Fruit fly (Drosophila melanogaster) whole organism, embryonic: Measurements from ENCODE around the gene RpS30.

Experiments used
- Aef1 ChIP-seq: fragments of 200-800 bp; sonication (Bioruptor generic); IDR thresholded peaks from 3 replicates; pipeline ENCODE4 v1.3.6; 2022; ENCODE audit warnings: missing biosample characterization, missing genetic modification characterization
- Antp ChIP-seq: fragments of 200-800 bp; sonication (Bioruptor generic); optimal IDR thresholded peaks from 3 replicates; lab custom pipeline; 2016; ENCODE audit warnings: missing biosample characterization, missing genetic modification characterization
- CG10366 ChIP-seq: fragments of 200-800 bp; sonication (Bioruptor generic); IDR thresholded peaks from 2 replicates; pipeline ENCODE4 v1.3.6; 2022; ENCODE audit warnings: missing biosample characterization, missing genetic modification characterization
- CG11247 ChIP-seq: fragments of 200-800 bp; sonication (Bioruptor generic); IDR thresholded peaks from 2 replicates; pipeline ENCODE4 v1.3.6; 2022; ENCODE audit warnings: missing biosample characterization, missing genetic modification characterization
- CG11398 ChIP-seq: fragments of 200-800 bp; sonication (Bioruptor generic); optimal IDR thresholded peaks from 2 replicates; lab custom pipeline; 2016; ENCODE audit warnings: missing biosample characterization, missing genetic modification characterization
- CG12659 ChIP-seq: fragments of 200-800 bp; sonication (Bioruptor generic); optimal IDR thresholded peaks from 3 replicates; lab custom pipeline; 2017; ENCODE audit warnings: mild to moderate bottlenecking, missing biosample characterization, missing genetic modification reagents, missing genetic modification characterization
- CG13624 ChIP-seq: fragments of 200-800 bp; sonication (Bioruptor generic); optimal IDR thresholded peaks from 2 replicates; lab custom pipeline; 2016; ENCODE audit warnings: missing biosample characterization, missing genetic modification characterization
- CG13775 ChIP-seq: fragments of 200-800 bp; sonication (Bioruptor generic); optimal IDR thresholded peaks from 3 replicates; lab custom pipeline; 2017; ENCODE audit warnings: missing biosample characterization, mild to moderate bottlenecking, missing genetic modification characterization
- CG14860 ChIP-seq: fragments of 200-800 bp; sonication (Bioruptor generic); IDR thresholded peaks from 3 replicates; pipeline ENCODE4 v1.3.6; 2022; ENCODE audit warnings: missing biosample characterization, missing genetic modification characterization; ENCODE audit not compliant: partially characterized antibody
- CG15073 ChIP-seq: fragments of 200-800 bp; sonication (Bioruptor generic); optimal IDR thresholded peaks from 2 replicates; lab custom pipeline; 2016; ENCODE audit warnings: missing biosample characterization, missing genetic modification characterization
- CG15514 ChIP-seq: fragments of 200-800 bp; sonication (Bioruptor generic); optimal IDR thresholded peaks from 3 replicates; lab custom pipeline; 2017; ENCODE audit warnings: missing biosample characterization, missing genetic modification characterization, mild to moderate bottlenecking, moderate library complexity, missing genetic modification reagents
- CG1603 ChIP-seq: fragments of 200-800 bp; sonication (Bioruptor generic); optimal IDR thresholded peaks from 2 replicates; lab custom pipeline; 2019; ENCODE audit warnings: missing biosample characterization, mild to moderate bottlenecking, missing genetic modification characterization, moderate library complexity
- CG16815 ChIP-seq: fragments of 200-800 bp; sonication (Bioruptor generic); optimal IDR thresholded peaks from 3 replicates; lab custom pipeline; 2017; ENCODE audit warnings: missing biosample characterization, mild to moderate bottlenecking, missing genetic modification characterization
- CG3163 ChIP-seq: fragments of 200-800 bp; sonication (Bioruptor generic); optimal IDR thresholded peaks from 3 replicates; lab custom pipeline; 2016; ENCODE audit warnings: missing biosample characterization, missing genetic modification characterization
- CG32532 ChIP-seq: fragments of 200-800 bp; sonication (Bioruptor generic); IDR thresholded peaks from 2 replicates; pipeline ENCODE4 v1.3.6; 2022; ENCODE audit warnings: missing biosample characterization, missing genetic modification characterization
- CG34376 ChIP-seq: fragments of 200-800 bp; sonication (Bioruptor generic); optimal IDR thresholded peaks from 2 replicates; lab custom pipeline; 2018; ENCODE audit warnings: missing biosample characterization, mild to moderate bottlenecking, missing genetic modification characterization
- CG4617 ChIP-seq: fragments of 200-800 bp; sonication (Bioruptor generic); optimal IDR thresholded peaks from 3 replicates; lab custom pipeline; 2016; ENCODE audit warnings: missing biosample characterization, missing genetic modification characterization, borderline replicate concordance
- CG7556 ChIP-seq: fragments of 200-800 bp; sonication (Bioruptor generic); optimal IDR thresholded peaks from 2 replicates; lab custom pipeline; 2017; ENCODE audit warnings: missing biosample characterization, mild to moderate bottlenecking, missing genetic modification characterization
- CG9797 ChIP-seq: fragments of 200-800 bp; sonication (Bioruptor generic); optimal IDR thresholded peaks from 3 replicates; lab custom pipeline; 2018; ENCODE audit warnings: missing biosample characterization, mild to moderate bottlenecking, missing genetic modification characterization
- CHES-1-like ChIP-seq: fragments of 200-800 bp; sonication (Bioruptor generic); optimal IDR thresholded peaks from 2 replicates; lab custom pipeline; 2016; ENCODE audit warnings: missing biosample characterization, missing genetic modification characterization
- D19B ChIP-seq: fragments of 200-800 bp; sonication (Bioruptor generic); optimal IDR thresholded peaks from 2 replicates; lab custom pipeline; 2017; ENCODE audit warnings: missing biosample characterization, mild to moderate bottlenecking, missing genetic modification characterization
- GATAe ChIP-seq: fragments of 200-800 bp; sonication (Bioruptor generic); conservative IDR thresholded peaks from 2 replicates; pipeline ENCODE4 v1.3.6; 2022; ENCODE audit warnings: missing biosample characterization, missing genetic modification characterization
- H2.0 ChIP-seq: fragments of 200-800 bp; sonication (Bioruptor generic); IDR thresholded peaks from 2 replicates; pipeline ENCODE4 v1.3.6; 2022; ENCODE audit warnings: missing biosample characterization, missing genetic modification characterization
- HmgZ ChIP-seq: fragments of 200-800 bp; sonication (Bioruptor generic); optimal IDR thresholded peaks from 2 replicates; lab custom pipeline; 2018; ENCODE audit warnings: missing biosample characterization, mild to moderate bottlenecking, missing genetic modification characterization
- Jarid2 ChIP-seq: fragments of 200-800 bp; sonication (Bioruptor generic); optimal IDR thresholded peaks from 3 replicates; lab custom pipeline; 2017; ENCODE audit warnings: mild to moderate bottlenecking, missing biosample characterization, missing genetic modification reagents, missing genetic modification characterization
- Lhr ChIP-seq: fragments of 200-800 bp; sonication (Bioruptor generic); optimal IDR thresholded peaks from 3 replicates; lab custom pipeline; 2017; ENCODE audit warnings: mild to moderate bottlenecking, missing biosample characterization, missing genetic modification reagents, missing genetic modification characterization
- MTF-1 ChIP-seq: fragments of 200-800 bp; sonication (Bioruptor generic); optimal IDR thresholded peaks from 2 replicates; lab custom pipeline; 2018; ENCODE audit warnings: missing biosample characterization, mild to moderate bottlenecking, missing genetic modification characterization, borderline replicate concordance
- Mes4 ChIP-seq: fragments of 200-800 bp; sonication (Bioruptor generic); optimal IDR thresholded peaks from 2 replicates; lab custom pipeline; 2016; ENCODE audit warnings: missing biosample characterization, missing genetic modification characterization
- NFAT ChIP-seq: fragments of 200-800 bp; sonication (Bioruptor generic); IDR thresholded peaks from 2 replicates; pipeline ENCODE4 v1.3.6; 2022; ENCODE audit warnings: missing biosample characterization, missing genetic modification characterization
- Poxn ChIP-seq: fragments of 200-800 bp; sonication (Bioruptor generic); IDR thresholded peaks from 2 replicates; pipeline ENCODE4 v1.3.6; 2022; ENCODE audit warnings: missing biosample characterization, missing genetic modification characterization
- Scr ChIP-seq: fragments of 200-800 bp; sonication (Bioruptor generic); IDR thresholded peaks from 2 replicates; pipeline ENCODE4 v1.3.6; 2022; ENCODE audit warnings: missing biosample characterization, missing genetic modification characterization; ENCODE audit not compliant: partially characterized antibody
- Sry-β ChIP-seq: fragments of 200-800 bp; sonication (Bioruptor generic); optimal IDR thresholded peaks from 2 replicates; lab custom pipeline; 2018; ENCODE audit warnings: missing biosample characterization, mild to moderate bottlenecking, missing genetic modification characterization, moderate library complexity
- amos ChIP-seq: fragments of 200-800 bp; sonication (Bioruptor generic); IDR thresholded peaks from 2 replicates; pipeline ENCODE4 v1.3.6; 2022; ENCODE audit warnings: missing biosample characterization, missing genetic modification characterization; ENCODE audit not compliant: partially characterized antibody
- chinmo ChIP-seq: fragments of 200-800 bp; sonication (Bioruptor generic); IDR thresholded peaks from 4 replicates; pipeline ENCODE4 v1.3.6; 2022; ENCODE audit warnings: missing biosample characterization, missing genetic modification characterization; ENCODE audit not compliant: partially characterized antibody
- cwo ChIP-seq: fragments of 200-800 bp; sonication (Bioruptor generic); optimal IDR thresholded peaks from 3 replicates; lab custom pipeline; 2017; ENCODE audit warnings: missing biosample characterization, missing genetic modification characterization, mild to moderate bottlenecking, moderate library complexity, missing genetic modification reagents
- dmrt99B ChIP-seq: fragments of 200-800 bp; sonication (Bioruptor generic); optimal IDR thresholded peaks from 2 replicates; lab custom pipeline; 2018; ENCODE audit warnings: missing biosample characterization, mild to moderate bottlenecking, missing genetic modification characterization, moderate library complexity
- dysf ChIP-seq: fragments of 200-800 bp; sonication (Bioruptor generic); IDR thresholded peaks from 3 replicates; pipeline ENCODE4 v1.3.6; 2022; ENCODE audit warnings: missing biosample characterization, missing genetic modification characterization
- ems ChIP-seq: fragments of 200-800 bp; sonication (Bioruptor generic); optimal IDR thresholded peaks from 3 replicates; lab custom pipeline; 2016; ENCODE audit warnings: missing biosample characterization, missing genetic modification characterization
- exex ChIP-seq: fragments of 200-800 bp; sonication (Bioruptor generic); optimal IDR thresholded peaks from 4 replicates; lab custom pipeline; 2018; ENCODE audit warnings: missing biosample characterization, mild to moderate bottlenecking, missing genetic modification characterization, moderate library complexity
- gcm2 ChIP-seq: fragments of 200-800 bp; sonication (Bioruptor generic); optimal IDR thresholded peaks from 2 replicates; lab custom pipeline; 2016; ENCODE audit warnings: missing biosample characterization, missing genetic modification characterization
- gfzf ChIP-seq: fragments of 200-800 bp; sonication (Bioruptor generic); optimal IDR thresholded peaks from 2 replicates; lab custom pipeline; 2016; ENCODE audit warnings: missing biosample characterization, mild to moderate bottlenecking, missing genetic modification characterization, moderate library complexity
- hb ChIP-seq: fragments of 200-800 bp; sonication (Bioruptor generic); IDR thresholded peaks from 3 replicates; pipeline ENCODE4 v1.3.6; 2022; ENCODE audit warnings: missing biosample characterization, missing genetic modification characterization; ENCODE audit not compliant: partially characterized antibody
- kni ChIP-seq: fragments of 200-800 bp; sonication (Bioruptor generic); optimal IDR thresholded peaks from 3 replicates; lab custom pipeline; 2017; ENCODE audit warnings: mild to moderate bottlenecking, missing biosample characterization, missing genetic modification reagents, missing genetic modification characterization
- sima ChIP-seq: fragments of 200-800 bp; sonication (Bioruptor generic); optimal IDR thresholded peaks from 2 replicates; lab custom pipeline; 2016; ENCODE audit warnings: missing biosample characterization, missing genetic modification characterization
- so ChIP-seq: fragments of 200-800 bp; sonication (Bioruptor generic); IDR thresholded peaks from 3 replicates; pipeline ENCODE4 v1.3.6; 2022; ENCODE audit warnings: missing biosample characterization, missing genetic modification characterization
- tio ChIP-seq: fragments of 200-800 bp; sonication (Bioruptor generic); optimal IDR thresholded peaks from 2 replicates; lab custom pipeline; 2017; ENCODE audit warnings: missing biosample characterization, missing genetic modification characterization, inconsistent platforms
- vnd ChIP-seq: fragments of 200-800 bp; sonication (Bioruptor generic); IDR thresholded peaks from 3 replicates; pipeline ENCODE4 v1.3.6; 2022; ENCODE audit warnings: missing biosample characterization, missing genetic modification characterization; ENCODE audit not compliant: partially characterized antibody

Gene RpS30

dm6 chr3R:20832689-20833524, 17.4 kb upstream of the RpS30 start, which contains the start of gene Synd (continued):
- no peak for TF ChIP-seq CG16815 (GFP tag; lab: Kevin White, UChicago)
- TF ChIP-seq CG10366 (GFP tag; lab: Robert Waterston, UW) = no peak
- no peak; the same call in 1 of the 2 replicates for TF ChIP-seq Scr (GFP tag; lab: Robert Waterston, UW)
- peak; percentile 25 for TF ChIP-seq CG15514 (GFP tag; lab: Kevin White, UChicago)
- peak; percentile 85 for TF ChIP-seq CG9797 (GFP tag; lab: Kevin White, UChicago)
- TF ChIP-seq CG7556 = peak; percentile 20
- TF ChIP-seq Mes4 (GFP tag; lab: Kevin White, UChicago) = no peak
- TF ChIP-seq CG11398 (GFP tag; lab: Kevin White, UChicago) = peak; percentile 4
- TF ChIP-seq CG32532 (GFP tag; lab: Robert Waterston, UW) = peak; percentile 24; the same call in 1 of the 2 replicates
- no peak for TF ChIP-seq Poxn (GFP tag; lab: Robert Waterston, UW)
- TF ChIP-seq dysf (GFP tag; lab: Robert Waterston, UW) = peak; percentile 35; the same call in 1 of the 3 replicates
- TF ChIP-seq gfzf (GFP tag; lab: Kevin White, UChicago) = peak; percentile 85
- peak; percentile 83 for TF ChIP-seq Jarid2 (GFP tag; lab: Kevin White, UChicago)
- 0 out of 4 replicates have a peak, but pooled peaks have one; percentile 38 for TF ChIP-seq chinmo (GFP tag; lab: Robert Waterston, UW)
- TF ChIP-seq CG3163 (GFP tag; lab: Kevin White, UChicago) = peak; percentile 15
- TF ChIP-seq Lhr (GFP tag; lab: Kevin White, UChicago) = peak; percentile 10
- no peak for TF ChIP-seq CG14860 (GFP tag; lab: Robert Waterston, UW)
- TF ChIP-seq D19B (GFP tag; lab: Kevin White, UChicago) = peak; percentile 25
- peak; percentile 82 for TF ChIP-seq CG34376 (GFP tag; lab: Kevin White, UChicago)
- TF ChIP-seq Aef1 (GFP tag; lab: Robert Waterston, UW) = peak; percentile 68; the same call in 2 of the 3 replicates
- no peak for TF ChIP-seq so (GFP tag; lab: Robert Waterston, UW)
- TF ChIP-seq Antp = no peak
- TF ChIP-seq ems (GFP tag; lab: Kevin White, UChicago) = no peak
- TF ChIP-seq kni (GFP tag; lab: Kevin White, UChicago) = peak; percentile 71
- no peak for TF ChIP-seq dmrt99B (tag; lab: Kevin White, UChicago)
- peak; percentile 25 for TF ChIP-seq CHES-1-like (GFP tag; lab: Kevin White, UChicago)
- TF ChIP-seq amos (GFP tag; lab: Robert Waterston, UW) = peak; percentile 18; the same call in 1 of the 2 replicates
- no peak for TF ChIP-seq tio
- TF ChIP-seq CG4617 (GFP tag; lab: Kevin White, UChicago) = peak; percentile 35
- TF ChIP-seq HmgZ (tag; lab: Kevin White, UChicago) = peak; percentile 28
- TF ChIP-seq CG1603 (tag; lab: Kevin White, UChicago) = peak; percentile 53
- TF ChIP-seq vnd = no peak
- peak; percentile 24 for TF ChIP-seq CG13624
- 0 out of 3 replicates have a peak, but pooled peaks have one; percentile 29 for TF ChIP-seq hb (GFP tag; lab: Robert Waterston, UW)
- TF ChIP-seq sima = no peak
- no peak; the same call in 1 of the 2 replicates for TF ChIP-seq NFAT (GFP tag; lab: Robert Waterston, UW)
- TF ChIP-seq Sry-β = no peak
- peak; percentile 35 for TF ChIP-seq cwo
- TF ChIP-seq gcm2 (GFP tag; lab: Kevin White, UChicago) = no peak
- no peak for TF ChIP-seq MTF-1 (GFP tag; lab: Kevin White, UChicago)
- no peak for TF ChIP-seq H2.0 (GFP tag; lab: Robert Waterston, UW)
- peak; percentile 39 for TF ChIP-seq exex
- no peak for TF ChIP-seq CG15073 (GFP tag; lab: Kevin White, UChicago)
- TF ChIP-seq GATAe = 0 out of 2 replicates have a peak, but pooled peaks have one; percentile 12
- TF ChIP-seq CG13775 = no peak
- peak; percentile 44 for TF ChIP-seq CG12659 (GFP tag; lab: Kevin White, UChicago)
- TF ChIP-seq CG11247 (GFP tag; lab: Robert Waterston, UW) = no peak
